Worm (Caenorhabditis elegans): ENCODE measurements around the gene Y94H6A.3.

Gene Y94H6A.3

ce11 chrIV:2656400-2657139 lies 19.7 kb upstream of the Y94H6A.3 start:
- TF ChIP-seq flt-1 (GFP tag; IDR thresholded peaks at IDR 0.05): no peak
- TF ChIP-seq cog-1 (tag; optimal IDR thresholded peaks at IDR 0.05): no peak
- TF ChIP-seq T22C8.4 (GFP tag; IDR thresholded peaks at IDR 0.05): no peak
- TF ChIP-seq tab-1 (GFP tag; IDR thresholded peaks at IDR 0.05): 0 out of 2 replicates have a peak, but pooled peaks have one; percentile 7

ce11 chrIV:2657307-2657706 lies 19.0 kb upstream of the Y94H6A.3 start:
- TF ChIP-seq T22C8.4 (GFP tag; IDR thresholded peaks at IDR 0.05) (no peak), tab-1 (GFP tag; IDR thresholded peaks at IDR 0.05) (peak; percentile 45; the same call in 1 of the 2 replicates), ref-1 (GFP tag; conservative IDR thresholded peaks at IDR 0.05) (no peak), flt-1 (GFP tag; IDR thresholded peaks at IDR 0.05) (peak; percentile 78)

ce11 chrIV:2658733-2659132 lies 17.6 kb upstream of the Y94H6A.3 start:
- no peak for TF ChIP-seq flt-1 (GFP tag; IDR thresholded peaks at IDR 0.05)
- TF ChIP-seq T22C8.4 (GFP tag; IDR thresholded peaks at IDR 0.05): no peak
- TF ChIP-seq klf-2 (GFP tag; conservative IDR thresholded peaks at IDR 0.05): no peak
- no peak for TF ChIP-seq med-1 (GFP tag; optimal IDR thresholded peaks at IDR 0.05; ENCODE audit: insufficient read depth)
- TF ChIP-seq cog-1 (tag; optimal IDR thresholded peaks at IDR 0.05): no peak
- no peak for TF ChIP-seq ref-1 (GFP tag; conservative IDR thresholded peaks at IDR 0.05)
- no peak for TF ChIP-seq ztf-23 (GFP tag; IDR thresholded peaks at IDR 0.05)
- TF ChIP-seq tab-1 (GFP tag; IDR thresholded peaks at IDR 0.05): no peak
- TF ChIP-seq ztf-29 (GFP tag; IDR thresholded peaks at IDR 0.05): no peak

ce11 chrIV:2663953-2664900 lies 12.1 kb upstream of the Y94H6A.3 start, which contains the start of gene Y69A2AR.31:
Gene Y69A2AR.31 (minus strand): TSS chrIV:2664003.
- TF ChIP-seq cog-1 (tag; optimal IDR thresholded peaks at IDR 0.05): no peak
- TF ChIP-seq T22C8.4 (GFP tag; IDR thresholded peaks at IDR 0.05): no peak
- TF ChIP-seq flt-1 (GFP tag; IDR thresholded peaks at IDR 0.05): no peak
- no peak for TF ChIP-seq tab-1 (GFP tag; IDR thresholded peaks at IDR 0.05)
- no peak for TF ChIP-seq ztf-23 (GFP tag; IDR thresholded peaks at IDR 0.05)
- TF ChIP-seq ref-1 (GFP tag; conservative IDR thresholded peaks at IDR 0.05): no peak
- no peak for TF ChIP-seq ztf-29 (GFP tag; IDR thresholded peaks at IDR 0.05)
- no peak for TF ChIP-seq klf-2 (GFP tag; conservative IDR thresholded peaks at IDR 0.05)
- no peak for TF ChIP-seq med-1 (GFP tag; optimal IDR thresholded peaks at IDR 0.05; ENCODE audit: insufficient read depth)

ce11 chrIV:2664901-2665201 lies 11.5 kb upstream of the Y94H6A.3 start:
- TF ChIP-seq cog-1 (tag; optimal IDR thresholded peaks at IDR 0.05) (no peak), T22C8.4 (GFP tag; IDR thresholded peaks at IDR 0.05) (no peak), flt-1 (GFP tag; IDR thresholded peaks at IDR 0.05) (no peak), ztf-29 (GFP tag; IDR thresholded peaks at IDR 0.05) (no peak), ref-1 (GFP tag; conservative IDR thresholded peaks at IDR 0.05) (no peak), klf-2 (GFP tag; conservative IDR thresholded peaks at IDR 0.05) (no peak), med-1 (GFP tag; optimal IDR thresholded peaks at IDR 0.05; ENCODE audit: insufficient read depth) (no peak), tab-1 (GFP tag; IDR thresholded peaks at IDR 0.05) (no peak), ztf-23 (GFP tag; IDR thresholded peaks at IDR 0.05) (no peak)

ce11 chrIV:2665388-2665978 lies 10.8 kb upstream of the Y94H6A.3 start:
- TF ChIP-seq T22C8.4 (GFP tag; IDR thresholded peaks at IDR 0.05) (no peak), ztf-29 (GFP tag; IDR thresholded peaks at IDR 0.05) (no peak), flt-1 (GFP tag; IDR thresholded peaks at IDR 0.05) (no peak), ztf-23 (GFP tag; IDR thresholded peaks at IDR 0.05) (no peak), klf-2 (GFP tag; conservative IDR thresholded peaks at IDR 0.05) (no peak)

ce11 chrIV:2666127-2666526 lies 10.2 kb upstream of the Y94H6A.3 start:
- TF ChIP-seq tab-1 (GFP tag; IDR thresholded peaks at IDR 0.05) (no peak), ztf-23 (GFP tag; IDR thresholded peaks at IDR 0.05) (peak; percentile 42; the same call in 1 of the 2 replicates)

- no peak for TF ChIP-seq flt-1 (GFP tag; IDR thresholded peaks at IDR 0.05)
- TF ChIP-seq ref-1 (GFP tag; conservative IDR thresholded peaks at IDR 0.05): no peak
- no peak for TF ChIP-seq med-1 (GFP tag; optimal IDR thresholded peaks at IDR 0.05; ENCODE audit: insufficient read depth)
- no peak for TF ChIP-seq T22C8.4 (GFP tag; IDR thresholded peaks at IDR 0.05)
- TF ChIP-seq tab-1 (GFP tag; IDR thresholded peaks at IDR 0.05): no peak
- TF ChIP-seq cog-1 (tag; optimal IDR thresholded peaks at IDR 0.05): no peak
Measured at ce11 chrIV:2666586-2667100, 9.7 kb upstream of the Y94H6A.3 start, which contains the start of gene Y69A2AR.1. Gene Y69A2AR.1 (plus strand): TSS chrIV:2667050.

- TF ChIP-seq ref-1 (GFP tag; conservative IDR thresholded peaks at IDR 0.05) (no peak), ztf-23 (GFP tag; IDR thresholded peaks at IDR 0.05) (no peak), med-1 (GFP tag; optimal IDR thresholded peaks at IDR 0.05; ENCODE audit: insufficient read depth) (no peak), T22C8.4 (GFP tag; IDR thresholded peaks at IDR 0.05) (no peak), klf-2 (GFP tag; conservative IDR thresholded peaks at IDR 0.05) (no peak), ztf-29 (GFP tag; IDR thresholded peaks at IDR 0.05) (no peak), tab-1 (GFP tag; IDR thresholded peaks at IDR 0.05) (no peak), cog-1 (tag; optimal IDR thresholded peaks at IDR 0.05) (no peak), flt-1 (GFP tag; IDR thresholded peaks at IDR 0.05) (no peak)
Measured at ce11 chrIV:2670664-2671063, 5.6 kb upstream of the Y94H6A.3 start.
